Worm (Caenorhabditis elegans) whole organism, midembryonic: ENCODE results near the gene F39F10.4.

ENCODE experiments used
- T22C8.4 ChIP-seq: fragments of 200-800 bp; sonication (Bioruptor generic); IDR thresholded peaks from 2 replicates; pipeline ENCODE4 v1.3.6; 2022; ENCODE audit warnings: missing genetic modification characterization, missing compliant biosample characterization
- cog-1 ChIP-seq: sonication (generic microtip); optimal IDR thresholded peaks from 2 replicates; lab custom pipeline; 2016; ENCODE audit warnings: missing genetic modification characterization, missing compliant biosample characterization
- flt-1 ChIP-seq: fragments of 200-800 bp; sonication (Bioruptor generic); IDR thresholded peaks from 2 replicates; pipeline ENCODE4 v1.3.6; 2022; ENCODE audit warnings: missing genetic modification characterization, missing compliant biosample characterization
- klf-2 ChIP-seq: fragments of 200-800 bp; sonication (Bioruptor generic); conservative IDR thresholded peaks from 2 replicates; pipeline ENCODE4 v1.3.6; 2022; ENCODE audit warnings: missing genetic modification reagents, missing genetic modification characterization, missing compliant biosample characterization
- med-1 ChIP-seq: sonication (generic microtip); optimal IDR thresholded peaks from 2 replicates; lab custom pipeline; 2017; ENCODE audit warnings: missing genetic modification characterization, mild to moderate bottlenecking, missing compliant biosample characterization, antibody characterized with exemption, missing genetic modification reagents; ENCODE audit not compliant: insufficient read depth
- ref-1 ChIP-seq: fragments of 200-800 bp; sonication (Bioruptor generic); conservative IDR thresholded peaks from 2 replicates; pipeline ENCODE4 v1.3.6; 2022; ENCODE audit warnings: missing genetic modification reagents, missing genetic modification characterization, missing compliant biosample characterization
- tab-1 ChIP-seq: fragments of 200-800 bp; sonication (Bioruptor generic); IDR thresholded peaks from 2 replicates; pipeline ENCODE4 v1.3.6; 2022; ENCODE audit warnings: missing genetic modification characterization, missing compliant biosample characterization
- ztf-23 ChIP-seq: fragments of 200-800 bp; sonication (Bioruptor generic); IDR thresholded peaks from 2 replicates; pipeline ENCODE4 v1.3.6; 2022; ENCODE audit warnings: missing genetic modification reagents, missing genetic modification characterization, missing compliant biosample characterization
- ztf-29 ChIP-seq: fragments of 200-800 bp; sonication (Bioruptor generic); IDR thresholded peaks from 2 replicates; pipeline ENCODE4 v1.3.6; 2022; ENCODE audit warnings: missing genetic modification reagents, missing genetic modification characterization, missing compliant biosample characterization

ce11 chrX:16921533-16921932 is 18.0 kb upstream of the F39F10.4 start, which contains the start of gene fbxb-114:
- TF ChIP-seq tab-1 (GFP tag; lab: Robert Waterston, UW) (no peak), klf-2 (no peak), med-1 (GFP tag; lab: Kevin White, UChicago) (no peak), ref-1 (GFP tag; lab: Robert Waterston, UW) (no peak), ztf-23 (GFP tag; lab: Robert Waterston, UW) (no peak), flt-1 (GFP tag; lab: Robert Waterston, UW) (no peak), ztf-29 (GFP tag; lab: Robert Waterston, UW) (no peak), cog-1 (tag; lab: Kevin White, UChicago) (no peak), T22C8.4 (no peak)
